Worm (Caenorhabditis elegans) whole organism, late embryonic: ENCODE measurements around the gene bus-12.

Source experiments
- ceh-45 ChIP-seq: fragments of 200-800 bp; sonication (Bioruptor generic); IDR thresholded peaks from 2 replicates; pipeline ENCODE4 v1.3.6; 2022; ENCODE audit warnings: missing genetic modification reagents, missing genetic modification characterization, missing compliant biosample characterization
- ceh-48 ChIP-seq: sonication (generic microtip); optimal IDR thresholded peaks from 2 replicates; lab custom pipeline; 2016; ENCODE audit warnings: missing genetic modification characterization, inconsistent platforms, missing compliant biosample characterization
- elt-2 ChIP-seq: sonication (generic microtip); optimal IDR thresholded peaks from 2 replicates; lab custom pipeline; 2016; ENCODE audit warnings: missing genetic modification reagents, missing genetic modification characterization, missing compliant biosample characterization
- hlh-30 ChIP-seq: sonication (generic microtip); optimal IDR thresholded peaks from 2 replicates; lab custom pipeline; 2017; ENCODE audit warnings: antibody characterized with exemption, missing genetic modification characterization, missing compliant biosample characterization; ENCODE audit not compliant: insufficient read depth
- nfya-1 ChIP-seq: sonication (generic microtip); optimal IDR thresholded peaks from 2 replicates; lab custom pipeline; 2017; ENCODE audit warnings: missing genetic modification characterization, mild to moderate bottlenecking, missing compliant biosample characterization, antibody characterized with exemption, moderate library complexity
- sdc-2 ChIP-seq: sonication (generic microtip); optimal IDR thresholded peaks from 2 replicates; lab custom pipeline; 2016; ENCODE audit warnings: missing genotype, missing genetic modification characterization, missing compliant biosample characterization
- unc-55 ChIP-seq: sonication (generic microtip); optimal IDR thresholded peaks from 2 replicates; lab custom pipeline; 2017; ENCODE audit warnings: missing biosample characterization, missing genetic modification reagents, missing genetic modification characterization

bus-12 gene

DNA sequence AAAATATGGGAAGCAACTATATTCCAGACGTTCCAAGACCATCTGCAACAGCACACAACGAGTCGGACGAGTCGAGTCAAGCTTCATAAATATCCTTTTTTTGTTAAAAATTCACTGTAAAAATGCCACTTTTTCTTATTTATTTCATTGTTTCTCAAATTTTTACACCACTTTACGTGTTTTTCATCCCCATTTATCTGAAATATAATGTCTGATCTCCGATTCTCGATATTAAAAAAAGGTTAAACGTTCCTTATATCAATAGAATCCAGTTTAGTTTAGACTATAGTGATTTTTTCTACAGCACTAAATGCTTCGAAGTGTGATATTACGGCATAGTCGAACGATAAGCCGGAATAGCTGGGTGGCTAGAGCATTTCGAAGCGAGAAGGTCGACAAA lies 47.5 kb downstream of the bus-12 start, which contains the start of gene Y67H2A.7:
Gene Y67H2A.7, plus strand, starts transcription at position 301 of the 400 bp plus-strand sequence.
- TF ChIP-seq sdc-2 (no peak), elt-2 (no peak), ceh-48 (tag; lab: Kevin White, UChicago) (no peak), ceh-45 (GFP tag; lab: Robert Waterston, UW) (no peak), hlh-30 (tag; lab: Kevin White, UChicago) (no peak)
- TF ChIP-seq, all 69 proteins: peak for 0

DNA sequence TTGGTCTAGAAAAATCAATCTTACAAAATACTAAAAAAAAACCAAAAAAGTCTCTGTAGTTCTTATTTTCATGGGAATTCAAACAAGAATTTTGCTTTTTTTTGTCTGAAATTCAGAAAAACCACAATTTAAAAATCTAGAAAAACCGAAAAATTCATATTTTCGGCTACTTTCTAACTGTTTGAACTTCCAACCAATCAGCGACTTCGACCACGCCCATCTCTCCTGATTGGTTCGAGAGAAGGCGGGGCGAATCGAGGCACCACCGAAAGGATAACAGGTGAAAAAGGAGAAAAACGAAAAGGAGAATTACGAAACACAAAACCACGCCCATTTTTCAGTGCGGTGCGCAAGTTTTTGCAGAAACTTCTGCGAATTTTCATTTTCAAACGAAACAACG lies 48.8 kb downstream of the bus-12 start:
- TF ChIP-seq nfya-1 (peak; percentile 62), unc-55 (GFP tag; lab: Kevin White, UChicago) (no peak)
